Fruit fly (Drosophila melanogaster): Measurements from ENCODE around the gene Vha16-2.

dm6 chr3L:11474658-11475057, at the start of gene Vha16-2:
- TF ChIP-seq CG8478 (optimal IDR thresholded peaks at IDR 0.05) (no peak), usp (GFP tag; optimal IDR thresholded peaks at IDR 0.05) (no peak), EcR (GFP tag; optimal IDR thresholded peaks at IDR 0.05) (no peak), pan (optimal IDR thresholded peaks at IDR 0.05) (no peak), psq (optimal IDR thresholded peaks at IDR 0.05) (no peak)
